Worm (Caenorhabditis elegans) whole organism, L2 larva: ENCODE data around the gene sdz-10.

Experiments
- C34F6.9 ChIP-seq: fragments of 150-350 bp; optimal IDR thresholded peaks from 2 replicates; lab custom pipeline; 2014; ENCODE audit warnings: missing biosample characterization, missing genetic modification characterization
- F13H6.1 ChIP-seq: sonication (generic microtip); optimal IDR thresholded peaks from 2 replicates; lab custom pipeline; 2016; ENCODE audit warnings: missing genetic modification characterization, missing compliant biosample characterization
- R02D3.7 ChIP-seq: fragments of 150-350 bp; optimal IDR thresholded peaks from 2 replicates; lab custom pipeline; 2014; ENCODE audit warnings: missing biosample characterization, missing genetic modification characterization
- aly-2 ChIP-seq: fragments of 150-350 bp; optimal IDR thresholded peaks from 2 replicates; lab custom pipeline; 2014; ENCODE audit warnings: missing biosample characterization, missing genetic modification characterization
- ama-1 ChIP-seq: fragments of 150-350 bp; optimal IDR thresholded peaks from 2 replicates; lab custom pipeline; 2018; ENCODE audit warnings: inconsistent platforms
- ceh-16 ChIP-seq: fragments of 150-350 bp; optimal IDR thresholded peaks from 2 replicates; lab custom pipeline; 2014; ENCODE audit warnings: missing biosample characterization, missing genetic modification characterization
- ceh-82 ChIP-seq: fragments of 150-350 bp; optimal IDR thresholded peaks from 2 replicates; lab custom pipeline; 2014; ENCODE audit warnings: missing biosample characterization, missing genetic modification characterization
- crh-2 ChIP-seq: sonication (generic microtip); optimal IDR thresholded peaks from 2 replicates; lab custom pipeline; 2017; ENCODE audit warnings: missing biosample characterization, missing genetic modification characterization
- dmd-4 ChIP-seq: sonication (generic microtip); optimal IDR thresholded peaks from 2 replicates; lab custom pipeline; 2017; ENCODE audit warnings: missing biosample characterization, missing genetic modification characterization
- elt-3 ChIP-seq: sonication (generic microtip); optimal IDR thresholded peaks from 2 replicates; lab custom pipeline; 2017; ENCODE audit warnings: missing biosample characterization, missing genetic modification characterization
- fos-1 ChIP-seq: fragments of 150-350 bp; optimal IDR thresholded peaks from 2 replicates; lab custom pipeline; 2014; ENCODE audit warnings: missing biosample characterization, missing genetic modification characterization
- gmeb-1 ChIP-seq: fragments of 150-350 bp; optimal IDR thresholded peaks from 2 replicates; lab custom pipeline; 2014; ENCODE audit warnings: missing biosample characterization, missing genetic modification characterization
- lin-13 ChIP-seq: fragments of 150-350 bp; optimal IDR thresholded peaks from 2 replicates; lab custom pipeline; 2014; ENCODE audit warnings: missing biosample characterization, missing genetic modification reagents, missing genetic modification characterization
- lsy-2 ChIP-seq, 2 experiments: fragments of 150-350 bp in 1 of 2; sonication (generic microtip) in 1 of 2; optimal IDR thresholded peaks; 2 replicates each; lab custom pipeline; 2014 to 2017; ENCODE audit warnings: missing biosample characterization in 2 of 2, missing genetic modification characterization in 2 of 2
- mab-5 ChIP-seq: fragments of 150-350 bp; optimal IDR thresholded peaks from 2 replicates; lab custom pipeline; 2014; ENCODE audit warnings: missing biosample characterization, missing genetic modification characterization
- mdl-1 ChIP-seq, 2 experiments: fragments of 150-350 bp in 1 of 2; sonication (generic microtip) in 1 of 2; optimal IDR thresholded peaks; 2 replicates each; lab custom pipeline; 2017; ENCODE audit warnings: missing biosample characterization in 2 of 2, missing genetic modification characterization in 2 of 2
- nhr-11 ChIP-seq: fragments of 150-350 bp; optimal IDR thresholded peaks from 2 replicates; lab custom pipeline; 2014; ENCODE audit warnings: missing biosample characterization, missing genetic modification characterization
- nhr-12 ChIP-seq: fragments of 150-350 bp; optimal IDR thresholded peaks from 2 replicates; lab custom pipeline; 2014; ENCODE audit warnings: missing biosample characterization, missing genetic modification characterization
- nhr-129 ChIP-seq: fragments of 150-350 bp; optimal IDR thresholded peaks from 2 replicates; lab custom pipeline; 2014; ENCODE audit warnings: missing biosample characterization, missing genetic modification characterization
- nhr-23 ChIP-seq: fragments of 150-350 bp; optimal IDR thresholded peaks from 2 replicates; lab custom pipeline; 2014; ENCODE audit warnings: missing biosample characterization, missing genetic modification reagents, missing genetic modification characterization
- nhr-237 ChIP-seq: fragments of 150-350 bp; optimal IDR thresholded peaks from 2 replicates; lab custom pipeline; 2014; ENCODE audit warnings: missing biosample characterization, missing genetic modification characterization
- nhr-25 ChIP-seq: fragments of 150-350 bp; sonication (generic microtip); optimal IDR thresholded peaks from 3 replicates; lab custom pipeline; 2014; ENCODE audit warnings: missing biosample characterization, missing genetic modification characterization
- nhr-77 ChIP-seq: fragments of 150-350 bp; optimal IDR thresholded peaks from 2 replicates; lab custom pipeline; 2014; ENCODE audit warnings: missing biosample characterization, missing genetic modification characterization
- peb-1 ChIP-seq: fragments of 150-350 bp; optimal IDR thresholded peaks from 2 replicates; lab custom pipeline; 2014; ENCODE audit warnings: missing biosample characterization, missing genetic modification characterization
- sem-4 ChIP-seq: fragments of 150-350 bp; optimal IDR thresholded peaks from 2 replicates; lab custom pipeline; 2014; ENCODE audit warnings: missing biosample characterization, missing genetic modification reagents, missing genetic modification characterization
- skn-1 ChIP-seq: sonication (generic microtip); optimal IDR thresholded peaks from 2 replicates; lab custom pipeline; 2017; ENCODE audit warnings: missing biosample characterization, missing genetic modification characterization
- sma-3 ChIP-seq: sonication (generic microtip); optimal IDR thresholded peaks from 2 replicates; lab custom pipeline; 2016; ENCODE audit warnings: missing genetic modification reagents, missing genetic modification characterization, missing compliant biosample characterization
- sma-9 ChIP-seq, 2 experiments: fragments of 150-350 bp in 1 of 2; sonication (generic microtip) in 1 of 2; optimal IDR thresholded peaks; 2 replicates each; lab custom pipeline; 2014 to 2016; ENCODE audit warnings: missing genetic modification characterization in 2 of 2, mild to moderate bottlenecking in 1 of 2, missing biosample characterization in 1 of 2, missing compliant biosample characterization in 1 of 2, missing genetic modification reagents in 1 of 2, moderate library complexity in 1 of 2
- unc-39 ChIP-seq: fragments of 150-350 bp; optimal IDR thresholded peaks from 2 replicates; lab custom pipeline; 2014; ENCODE audit warnings: missing biosample characterization, missing genetic modification characterization
- unc-55 ChIP-seq: fragments of 150-350 bp; sonication (generic microtip); optimal IDR thresholded peaks from 3 replicates; lab custom pipeline; 2014; ENCODE audit warnings: missing biosample characterization, missing genetic modification reagents, missing genetic modification characterization
- unc-62 ChIP-seq: fragments of 150-350 bp; optimal IDR thresholded peaks from 2 replicates; lab custom pipeline; 2014; ENCODE audit warnings: missing biosample characterization, missing genetic modification reagents, missing genetic modification characterization
- ztf-11 ChIP-seq: sonication (generic microtip); optimal IDR thresholded peaks from 2 replicates; lab custom pipeline; 2017; ENCODE audit warnings: missing biosample characterization, missing genetic modification characterization
- ztf-4 ChIP-seq: fragments of 150-350 bp; optimal IDR thresholded peaks from 2 replicates; lab custom pipeline; 2014; ENCODE audit warnings: missing biosample characterization, missing genetic modification characterization

sdz-10 gene

DNA sequence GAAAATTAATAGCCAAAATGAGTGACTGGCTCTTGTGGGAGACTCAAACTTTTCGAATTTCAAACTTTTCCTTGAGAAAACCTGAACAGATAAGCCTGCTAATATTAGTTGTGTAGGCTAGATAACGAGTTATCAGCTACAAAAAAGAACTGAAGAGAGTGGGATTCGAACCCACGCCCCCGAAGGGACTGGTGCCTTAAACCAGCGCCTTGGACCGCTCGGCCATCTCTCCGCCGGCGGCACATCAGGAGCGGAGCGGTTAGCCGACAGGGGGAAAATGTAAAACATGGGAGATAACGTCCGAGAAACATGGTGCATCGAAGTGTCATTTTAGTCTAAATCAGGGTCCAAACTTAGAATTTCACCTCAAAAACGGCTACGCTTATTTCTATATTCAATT, 36.4 kb downstream of the sdz-10 start:
- TF ChIP-seq lin-13 (GFP tag; lab: Kevin White, UChicago) (no peak), ama-1 (lab: Kevin White, UChicago) (no peak), unc-55 (no peak), nhr-129 (tag; lab: Kevin White, UChicago) (no peak), R02D3.7 (tag; lab: Kevin White, UChicago) (no peak), sem-4 (tag; lab: Kevin White, UChicago) (no peak), nhr-77 (tag; lab: Kevin White, UChicago) (no peak), fos-1 (tag; lab: Kevin White, UChicago) (no peak), sma-3 (GFP tag; lab: Kevin White, UChicago) (no peak), unc-39 (tag; lab: Kevin White, UChicago) (no peak), skn-1 (tag; lab: Kevin White, UChicago) (no peak), nhr-237 (no peak), nhr-25 (tag; lab: Kevin White, UChicago) (no peak), mab-5 (tag; lab: Kevin White, UChicago) (no peak)

DNA sequence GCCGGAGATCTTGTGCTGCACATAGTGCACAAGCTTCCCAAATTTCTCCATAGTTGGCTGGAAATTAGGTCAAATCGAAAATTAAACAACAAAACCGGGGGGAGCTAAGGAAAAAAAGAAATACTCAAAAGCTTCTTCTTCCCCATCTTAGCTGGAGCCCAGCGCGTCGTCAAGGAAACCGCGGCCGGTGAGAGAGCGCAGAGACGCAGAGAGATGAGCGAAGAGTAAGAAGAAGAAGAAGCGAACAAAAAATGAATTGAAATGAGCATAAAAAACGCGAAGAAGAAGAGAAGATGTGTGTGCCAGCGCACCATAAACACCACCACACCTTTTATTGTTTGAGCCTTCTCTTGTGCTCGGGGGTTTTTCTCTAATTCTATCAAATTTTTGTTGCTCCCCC, 36.9 kb downstream of the sdz-10 start, which contains the start of gene wdr-31:
TSS of gene wdr-31 (minus strand) at position 101 of the 400 bp plus-strand sequence.
- TF ChIP-seq mdl-1 (tag; optimal IDR thresholded peaks at IDR 0.05; lab: Kevin White, UChicago) (no peak), C34F6.9 (tag; lab: Kevin White, UChicago) (no peak), nhr-25 (tag; lab: Kevin White, UChicago) (no peak), sma-3 (GFP tag; lab: Kevin White, UChicago) (no peak), sem-4 (tag; lab: Kevin White, UChicago) (no peak), ceh-16 (tag; lab: Kevin White, UChicago) (no peak), ztf-11 (tag; lab: Kevin White, UChicago) (no peak), sma-9 (GFP tag; optimal IDR thresholded peaks at IDR 0.05; lab: Kevin White, UChicago) (no peak), sma-9 (tag; optimal IDR thresholded peaks at IDR 0.05; lab: Kevin White, UChicago) (no peak), unc-62 (no peak), unc-39 (tag; lab: Kevin White, UChicago) (no peak), gmeb-1 (no peak), nhr-23 (tag; lab: Kevin White, UChicago) (no peak), ama-1 (lab: Kevin White, UChicago) (no peak), ceh-82 (no peak), mab-5 (tag; lab: Kevin White, UChicago) (no peak), dmd-4 (tag; lab: Kevin White, UChicago) (no peak)

DNA sequence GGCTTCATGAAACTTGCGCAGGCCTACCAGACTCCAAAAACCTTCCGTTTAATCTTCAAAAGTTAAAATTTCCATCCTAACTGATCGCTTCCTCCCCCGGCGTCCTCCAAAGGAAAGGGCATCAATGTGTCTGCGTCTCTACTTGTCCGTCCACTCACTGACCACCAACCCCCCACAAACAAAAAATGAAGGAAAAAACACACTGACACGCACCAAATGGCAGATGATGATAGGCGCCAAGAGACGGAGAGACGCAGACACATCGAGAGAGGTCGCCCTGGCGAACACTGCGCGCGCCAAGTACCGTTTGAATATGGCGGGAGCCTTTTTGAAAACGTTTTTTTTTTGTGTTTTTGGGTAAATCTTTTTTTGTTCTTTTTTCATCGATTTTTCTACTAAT, 37.3 kb downstream of the sdz-10 start:
- TF ChIP-seq ceh-82 (no peak), unc-55 (no peak), sem-4 (tag; lab: Kevin White, UChicago) (no peak), skn-1 (tag; lab: Kevin White, UChicago) (no peak), nhr-11 (tag; lab: Kevin White, UChicago) (no peak), C34F6.9 (tag; lab: Kevin White, UChicago) (peak; percentile 28), unc-62 (no peak), F13H6.1 (tag; lab: Kevin White, UChicago) (peak; percentile 67), peb-1 (tag; lab: Kevin White, UChicago) (no peak), lsy-2 (tag; optimal IDR thresholded peaks at IDR 0.05; lab: Kevin White, UChicago) (peak in 1 of 2 experiments; percentile 22), fos-1 (tag; lab: Kevin White, UChicago) (peak; percentile 13), aly-2 (tag; lab: Kevin White, UChicago) (no peak), ceh-16 (tag; lab: Kevin White, UChicago) (peak; percentile 30), lin-13 (GFP tag; lab: Kevin White, UChicago) (no peak), nhr-12 (tag; lab: Kevin White, UChicago) (no peak), nhr-23 (tag; lab: Kevin White, UChicago) (no peak), nhr-129 (tag; lab: Kevin White, UChicago) (peak; percentile 4)

DNA sequence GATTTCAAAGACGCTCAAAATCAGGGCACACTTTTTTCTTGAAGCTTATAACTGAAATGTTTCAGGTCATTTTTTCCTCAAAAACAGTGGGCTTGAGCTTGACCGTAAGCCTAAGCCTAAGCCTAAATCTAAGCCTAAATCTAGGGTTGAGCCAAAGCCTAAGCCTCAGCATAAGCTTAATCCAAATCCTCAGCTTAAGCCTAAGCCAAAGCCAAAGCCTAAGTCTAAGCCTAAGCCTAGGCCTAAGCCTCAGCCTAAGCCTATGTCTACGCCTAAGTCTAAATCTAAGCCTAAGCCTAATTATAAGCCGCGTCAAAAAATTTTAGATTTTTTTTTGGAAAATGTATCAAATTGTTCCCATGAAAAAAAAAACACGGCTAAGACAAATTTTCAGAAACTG, 37.8 kb downstream of the sdz-10 start:
- TF ChIP-seq nhr-237 (no peak), lsy-2 (tag; optimal IDR thresholded peaks at IDR 0.05; lab: Kevin White, UChicago) (no peak), elt-3 (tag; lab: Kevin White, UChicago) (no peak), nhr-12 (tag; lab: Kevin White, UChicago) (no peak), unc-55 (no peak), sma-9 (GFP tag; optimal IDR thresholded peaks at IDR 0.05; lab: Kevin White, UChicago) (no peak), sma-9 (tag; optimal IDR thresholded peaks at IDR 0.05; lab: Kevin White, UChicago) (no peak), crh-2 (no peak), nhr-23 (tag; lab: Kevin White, UChicago) (no peak), dmd-4 (tag; lab: Kevin White, UChicago) (no peak), mdl-1 (tag; optimal IDR thresholded peaks at IDR 0.05; lab: Kevin White, UChicago) (no peak), ztf-4 (no peak), ztf-11 (tag; lab: Kevin White, UChicago) (no peak)
